Fruit fly (Drosophila melanogaster): Measurements from ENCODE around the gene CG7377.

Gene CG7377

dm6 chr3L:11587720-11588580, 1.5 kb upstream of the CG7377 start, which contains the start of gene rt (continued):
- TF ChIP-seq CG1621 (tag; optimal IDR thresholded peaks at IDR 0.05) = peak; percentile 88
- TF ChIP-seq CG15336 (GFP tag; IDR thresholded peaks at IDR 0.05) = peak; percentile 84
- TF ChIP-seq CG11762 (GFP tag; optimal IDR thresholded peaks at IDR 0.05; ENCODE audit: insufficient read depth) = peak; percentile 70
- TF ChIP-seq Blimp-1 (GFP tag; optimal IDR thresholded peaks at IDR 0.05) = no peak
- peak; percentile 84 for TF ChIP-seq CG7368 (GFP tag; optimal IDR thresholded peaks at IDR 0.05)
- peak; percentile 90 for TF ChIP-seq CG6808 (GFP tag; optimal IDR thresholded peaks at IDR 0.05)
- TF ChIP-seq CG6163 (GFP tag; IDR thresholded peaks at IDR 0.05) = peak; percentile 78; the same call in 2 of the 3 replicates
- peak; percentile 81 to 89 for TF ChIP-seq ss (GFP tag; optimal IDR thresholded peaks at IDR 0.05)
- TF ChIP-seq CG8319 (GFP tag; optimal IDR thresholded peaks at IDR 0.05) = peak; percentile 69
- TF ChIP-seq CG3032 (tag; optimal IDR thresholded peaks at IDR 0.05) = peak; percentile 94
- TF ChIP-seq cyc (GFP tag; optimal IDR thresholded peaks at IDR 0.05) = peak; percentile 77
- TF ChIP-seq fkh (GFP tag; optimal IDR thresholded peaks at IDR 0.05) = no peak
- peak; percentile 72 for TF ChIP-seq dac (GFP tag; optimal IDR thresholded peaks at IDR 0.05)
- TF ChIP-seq esn (GFP tag; optimal IDR thresholded peaks at IDR 0.05) = peak; percentile 82
- TF ChIP-seq svp (GFP tag) = peak; percentile 92
- TF ChIP-seq CG10669 (GFP tag; optimal IDR thresholded peaks at IDR 0.05) = peak; percentile 92
- TF ChIP-seq CG3919 (GFP tag; optimal IDR thresholded peaks at IDR 0.05) = peak; percentile 79
- peak; percentile 80 for TF ChIP-seq CG6792 (GFP tag; optimal IDR thresholded peaks at IDR 0.05)

- TF ChIP-seq eg (GFP tag; IDR thresholded peaks at IDR 0.05) (no peak), fkh (GFP tag; optimal IDR thresholded peaks at IDR 0.05) (peak; percentile 47), CG6163 (GFP tag; IDR thresholded peaks at IDR 0.05) (0 out of 3 replicates have a peak, but pooled peaks have one; percentile 42)
These were observed 901 bp upstream of the CG7377 start for dm6 chr3L:11588594-11588993.

- no peak for TF ChIP-seq Eip78C (GFP tag)
- TF ChIP-seq CG8632 (GFP tag; optimal IDR thresholded peaks at IDR 0.05) = no peak
- no peak for TF ChIP-seq Lpt (GFP tag; optimal IDR thresholded peaks at IDR 0.05)
- no peak for TF ChIP-seq CG15336 (GFP tag; IDR thresholded peaks at IDR 0.05)
- no peak for TF ChIP-seq CG6276 (GFP tag; optimal IDR thresholded peaks at IDR 0.05)
- no peak for TF ChIP-seq Smox (GFP tag; optimal IDR thresholded peaks at IDR 0.05)
These were observed 1.6 kb downstream of the CG7377 start, which contains the start of gene CG33268 for dm6 chr3L:11591131-11591530. Gene CG33268, minus strand, starts transcription at chr3L:11591231.

dm6 chr3L:11591803-11592202, 2.3 kb downstream of the CG7377 start:
- TF ChIP-seq Ets21C (GFP tag; optimal IDR thresholded peaks at IDR 0.05) (no peak), CG7368 (GFP tag; optimal IDR thresholded peaks at IDR 0.05) (peak; percentile 62), CG11902 (GFP tag; optimal IDR thresholded peaks at IDR 0.05) (no peak), CG6163 (GFP tag; IDR thresholded peaks at IDR 0.05) (0 out of 3 replicates have a peak, but pooled peaks have one; percentile 8)

- TF ChIP-seq CG34406 (GFP tag; optimal IDR thresholded peaks at IDR 0.05) (peak; percentile 22), CG10669 (GFP tag; optimal IDR thresholded peaks at IDR 0.05) (peak; percentile 26), CG31627 (GFP tag; optimal IDR thresholded peaks at IDR 0.05) (no peak), salr (GFP tag; optimal IDR thresholded peaks at IDR 0.05) (peak in 1 of 2 experiments; percentile 28), Blimp-1 (GFP tag; optimal IDR thresholded peaks at IDR 0.05) (no peak), CG32006 (GFP tag; optimal IDR thresholded peaks at IDR 0.05) (peak; percentile 56), CG8119 (GFP tag; IDR thresholded peaks at IDR 0.05) (peak; percentile 82), Gug (GFP tag; IDR thresholded peaks at IDR 0.05) (peak; percentile 33; the same call in 1 of the 2 replicates), cyc (GFP tag; optimal IDR thresholded peaks at IDR 0.05) (no peak), CG1621 (tag; optimal IDR thresholded peaks at IDR 0.05) (no peak), vri (GFP tag; optimal IDR thresholded peaks at IDR 0.05) (no peak), topi (GFP tag; optimal IDR thresholded peaks at IDR 0.05) (no peak), acj6 (GFP tag; optimal IDR thresholded peaks at IDR 0.05) (peak; percentile 21), dac (GFP tag; optimal IDR thresholded peaks at IDR 0.05) (no peak), ss (GFP tag; optimal IDR thresholded peaks at IDR 0.05) (peak in 1 of 2 experiments; percentile 45), Met (GFP tag; optimal IDR thresholded peaks at IDR 0.05) (no peak), Hr38 (GFP tag; optimal IDR thresholded peaks at IDR 0.05) (no peak), esn (GFP tag; optimal IDR thresholded peaks at IDR 0.05) (peak; percentile 17), fd59A (GFP tag; optimal IDR thresholded peaks at IDR 0.05) (no peak), fkh (GFP tag; optimal IDR thresholded peaks at IDR 0.05) (no peak), Ets21C (GFP tag; optimal IDR thresholded peaks at IDR 0.05) (no peak), CG3919 (GFP tag; optimal IDR thresholded peaks at IDR 0.05) (peak; percentile 33), CG8632 (GFP tag; optimal IDR thresholded peaks at IDR 0.05) (peak; percentile 23), OdsH (GFP tag; optimal IDR thresholded peaks at IDR 0.05) (peak; percentile 28), CG9139 (GFP tag; optimal IDR thresholded peaks at IDR 0.05) (no peak), eg (GFP tag; IDR thresholded peaks at IDR 0.05) (0 out of 3 replicates have a peak, but pooled peaks have one; percentile 54)
These were observed 4.3 kb downstream of the CG7377 start for dm6 chr3L:11593778-11594177.
